Worm (Caenorhabditis elegans): ENCODE results near the gene rpl-32.

rpl-32 gene

DNA sequence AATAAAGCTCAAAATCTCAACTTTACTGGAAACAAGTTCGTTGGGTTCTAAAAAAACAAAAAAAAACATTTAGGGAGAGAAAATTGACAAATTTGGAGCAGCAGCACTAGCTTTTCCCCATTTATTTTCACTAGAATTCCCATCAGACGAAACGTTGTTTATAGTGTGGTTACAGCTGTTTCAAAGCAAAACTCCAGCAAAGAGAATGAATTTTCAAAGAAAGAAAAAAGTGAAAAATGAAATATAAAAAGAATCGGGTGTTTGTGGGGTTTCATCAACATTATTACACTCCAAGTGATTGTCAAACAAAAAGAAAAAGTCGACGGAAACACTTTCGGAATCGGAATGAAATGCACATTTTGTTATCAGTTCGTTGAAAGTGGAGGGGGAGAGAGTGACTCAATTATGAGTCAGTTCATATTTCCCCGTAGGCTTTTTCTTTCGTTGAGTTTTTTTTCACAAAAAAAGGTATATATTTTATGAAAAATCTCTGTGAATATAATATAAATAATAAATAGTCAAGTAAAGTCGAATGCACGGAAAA is 37.4 kb upstream of the rpl-32 start:
- TF ChIP-seq unc-39 (tag; optimal IDR thresholded peaks at IDR 0.05) = no peak
- TF ChIP-seq elt-1 (tag; optimal IDR thresholded peaks at IDR 0.05) = no peak
- peak; percentile 49 for TF ChIP-seq elt-2 (tag; optimal IDR thresholded peaks at IDR 0.05)
- TF ChIP-seq pha-4 (tag; optimal IDR thresholded peaks at IDR 0.05) = peak; percentile 27
- TF ChIP-seq aly-2 (tag; optimal IDR thresholded peaks at IDR 0.05) = no peak
- peak; percentile 52 for TF ChIP-seq pqm-1 (tag; optimal IDR thresholded peaks at IDR 0.05)

DNA sequence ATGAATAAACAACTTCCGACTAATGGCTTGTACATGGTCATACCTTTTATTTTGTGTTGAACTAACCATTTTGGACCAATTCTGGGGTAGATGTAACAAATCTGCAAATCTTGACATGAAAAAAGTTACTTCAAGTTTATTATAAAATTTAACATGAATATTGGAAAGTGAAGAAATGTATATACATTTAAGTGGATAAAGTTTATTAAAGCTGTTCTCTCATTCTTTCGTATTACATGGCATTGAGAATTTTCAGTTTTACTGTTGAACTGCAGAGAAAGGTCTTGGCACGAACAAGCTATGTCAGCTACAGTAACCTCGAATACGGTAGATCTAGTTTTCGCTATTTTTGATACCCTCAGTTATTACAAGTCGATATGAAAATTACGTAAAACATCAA is 36.7 kb upstream of the rpl-32 start, which contains the start of gene C07H4.1:
Gene C07H4.1 (minus strand): TSS at position 101 of the 400 bp plus-strand sequence.
- TF ChIP-seq ZK546.5 (tag; optimal IDR thresholded peaks at IDR 0.05) = no peak
- no peak for TF ChIP-seq nfya-1 (tag; optimal IDR thresholded peaks at IDR 0.05; ENCODE audit: insufficient read depth)
- no peak for TF ChIP-seq eor-1 (tag; optimal IDR thresholded peaks at IDR 0.05)
- TF ChIP-seq snpc-4 (tag; optimal IDR thresholded peaks at IDR 0.05) = no peak
- TF ChIP-seq ceh-16 (tag; optimal IDR thresholded peaks at IDR 0.05) = no peak
- TF ChIP-seq jun-1 (tag; optimal IDR thresholded peaks at IDR 0.05) = no peak

DNA sequence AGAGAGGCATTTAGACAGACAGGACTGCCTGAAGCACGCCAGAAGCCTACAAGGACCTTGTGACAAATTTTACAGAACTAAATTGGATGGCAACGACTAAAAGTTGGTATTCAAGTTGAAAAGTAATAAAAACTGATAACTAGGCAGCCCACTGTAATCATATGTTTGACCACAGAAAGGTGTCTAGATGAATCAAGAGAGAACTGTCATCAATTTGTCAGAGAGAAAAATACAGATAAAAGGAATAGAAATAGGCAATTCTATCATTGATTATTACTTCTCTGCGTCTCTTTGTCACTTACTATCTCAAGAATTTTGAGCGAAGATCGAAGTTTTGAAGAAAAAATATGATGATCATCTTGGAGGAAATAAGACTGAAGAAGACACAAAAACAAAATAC is 36.0 kb upstream of the rpl-32 start:
- peak; percentile 67 for TF ChIP-seq pqm-1 (tag; optimal IDR thresholded peaks at IDR 0.05)
- TF ChIP-seq ztf-11 (tag; optimal IDR thresholded peaks at IDR 0.05) = no peak
- TF ChIP-seq eor-1 (tag; optimal IDR thresholded peaks at IDR 0.05) = no peak
- peak; percentile 34 for TF ChIP-seq ceh-28 (tag; optimal IDR thresholded peaks at IDR 0.05)
- no peak for TF ChIP-seq nfya-1 (tag; optimal IDR thresholded peaks at IDR 0.05; ENCODE audit: insufficient read depth)
- TF ChIP-seq ama-1 (optimal IDR thresholded peaks at IDR 0.05) = no peak
- peak; percentile 57 for TF ChIP-seq elt-2 (tag; optimal IDR thresholded peaks at IDR 0.05)
- no peak for TF ChIP-seq fos-1 (tag; optimal IDR thresholded peaks at IDR 0.05)
- no peak for TF ChIP-seq snpc-4 (tag; optimal IDR thresholded peaks at IDR 0.05)
- no peak for TF ChIP-seq aly-2 (tag; optimal IDR thresholded peaks at IDR 0.05)

DNA sequence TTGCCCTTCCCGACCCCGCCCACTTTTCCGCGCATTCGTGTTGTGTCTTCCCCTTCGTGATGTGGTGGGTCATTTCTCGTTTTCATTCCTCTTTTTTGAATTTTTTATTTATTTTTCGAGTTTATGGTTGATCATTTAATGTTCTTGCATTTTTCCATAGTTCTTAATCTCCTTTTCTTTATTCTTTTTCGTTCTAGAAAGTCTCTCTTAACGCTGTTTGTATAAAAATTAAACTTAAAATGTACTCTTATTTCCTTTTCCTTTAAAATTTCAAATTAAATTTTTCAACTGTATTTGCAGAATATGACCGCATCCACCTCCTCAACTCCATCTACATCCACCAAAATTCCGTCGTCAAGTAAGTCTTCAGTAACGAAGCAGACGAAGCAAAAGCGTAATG is 29.4 kb upstream of the rpl-32 start, which contains the start of gene hlh-3:
Gene hlh-3 (plus strand): TSS at position 301 of the 400 bp plus-strand sequence.
- TF ChIP-seq aly-2 (tag; optimal IDR thresholded peaks at IDR 0.05) = no peak
- TF ChIP-seq elt-1 (tag; optimal IDR thresholded peaks at IDR 0.05) = no peak
- TF ChIP-seq mml-1 (tag; optimal IDR thresholded peaks at IDR 0.05) = no peak
- no peak for TF ChIP-seq ceh-28 (tag; optimal IDR thresholded peaks at IDR 0.05)
- TF ChIP-seq lsy-12 (tag; optimal IDR thresholded peaks at IDR 0.05) = no peak
- no peak for TF ChIP-seq egl-5 (tag; optimal IDR thresholded peaks at IDR 0.05)
- no peak for TF ChIP-seq unc-39 (tag; optimal IDR thresholded peaks at IDR 0.05)
- no peak for TF ChIP-seq egl-27 (tag; optimal IDR thresholded peaks at IDR 0.05)
- no peak for TF ChIP-seq daf-12 (tag; optimal IDR thresholded peaks at IDR 0.05)
- no peak for TF ChIP-seq lin-39 (tag; optimal IDR thresholded peaks at IDR 0.05)
- no peak for TF ChIP-seq fkh-10 (GFP tag; optimal IDR thresholded peaks at IDR 0.05)
- no peak for TF ChIP-seq unc-62 (GFP tag; optimal IDR thresholded peaks at IDR 0.05)
- TF ChIP-seq nhr-23 (tag; optimal IDR thresholded peaks at IDR 0.05) = no peak
- no peak for TF ChIP-seq sea-2 (GFP tag; optimal IDR thresholded peaks at IDR 0.05)
- TF ChIP-seq ceh-82 (tag; optimal IDR thresholded peaks at IDR 0.05) = no peak
- no peak for TF ChIP-seq skn-1 (tag; optimal IDR thresholded peaks at IDR 0.05)
- TF ChIP-seq elt-2 (tag; optimal IDR thresholded peaks at IDR 0.05) = no peak
- TF ChIP-seq snpc-4 (tag; optimal IDR thresholded peaks at IDR 0.05) = no peak
- TF ChIP-seq nhr-11 (tag; optimal IDR thresholded peaks at IDR 0.05) = no peak

ce11 chrII:9083093-9083492 is 26.2 kb upstream of the rpl-32 start, which contains the start of gene sysm-1:
Gene sysm-1 (minus strand): TSS chrII:9083193.
- peak; percentile 27 for TF ChIP-seq elt-2 (tag; optimal IDR thresholded peaks at IDR 0.05)
- TF ChIP-seq nfya-1 (tag; optimal IDR thresholded peaks at IDR 0.05; ENCODE audit: insufficient read depth) = no peak

DNA sequence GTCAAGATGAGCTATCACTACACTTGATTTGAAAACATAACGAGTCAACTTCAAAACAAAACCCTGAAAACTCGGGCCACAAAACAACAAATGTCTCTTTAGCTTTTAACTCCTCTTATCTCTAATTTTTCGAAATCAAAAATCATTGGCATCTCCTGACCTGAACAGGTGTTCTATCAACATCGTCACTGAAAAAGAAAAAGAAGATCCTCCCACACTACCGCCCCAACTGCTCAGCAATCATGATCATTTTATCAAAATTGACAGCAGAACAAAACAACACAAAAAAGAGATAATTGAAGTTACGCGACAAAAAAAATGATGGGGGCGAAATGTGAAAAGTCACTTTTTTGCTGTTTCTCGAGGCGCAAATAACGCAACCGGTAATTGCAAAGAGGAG is 21.5 kb upstream of the rpl-32 start:
- TF ChIP-seq R02D3.7 (tag; optimal IDR thresholded peaks at IDR 0.05) (no peak), lin-39 (tag; optimal IDR thresholded peaks at IDR 0.05) (no peak), aly-2 (tag; optimal IDR thresholded peaks at IDR 0.05) (no peak), ceh-16 (tag; optimal IDR thresholded peaks at IDR 0.05) (no peak), nfya-1 (tag; optimal IDR thresholded peaks at IDR 0.05; ENCODE audit: insufficient read depth) (peak; percentile 11), elt-1 (tag; optimal IDR thresholded peaks at IDR 0.05) (no peak), sea-2 (GFP tag; optimal IDR thresholded peaks at IDR 0.05) (no peak), nhr-11 (tag; optimal IDR thresholded peaks at IDR 0.05) (no peak)
